Worm (Caenorhabditis elegans) whole organism, midembryonic: ENCODE data around the gene scl-10.

ENCODE experiments used
- T22C8.4 ChIP-seq: fragments of 200-800 bp; sonication (Bioruptor generic); IDR thresholded peaks from 2 replicates; pipeline ENCODE4 v1.3.6; 2022; ENCODE audit warnings: missing genetic modification characterization, missing compliant biosample characterization
- cog-1 ChIP-seq: sonication (generic microtip); optimal IDR thresholded peaks from 2 replicates; lab custom pipeline; 2016; ENCODE audit warnings: missing genetic modification characterization, missing compliant biosample characterization
- flt-1 ChIP-seq: fragments of 200-800 bp; sonication (Bioruptor generic); IDR thresholded peaks from 2 replicates; pipeline ENCODE4 v1.3.6; 2022; ENCODE audit warnings: missing genetic modification characterization, missing compliant biosample characterization
- klf-2 ChIP-seq: fragments of 200-800 bp; sonication (Bioruptor generic); conservative IDR thresholded peaks from 2 replicates; pipeline ENCODE4 v1.3.6; 2022; ENCODE audit warnings: missing genetic modification reagents, missing genetic modification characterization, missing compliant biosample characterization
- med-1 ChIP-seq: sonication (generic microtip); optimal IDR thresholded peaks from 2 replicates; lab custom pipeline; 2017; ENCODE audit warnings: missing genetic modification characterization, mild to moderate bottlenecking, missing compliant biosample characterization, antibody characterized with exemption, missing genetic modification reagents; ENCODE audit not compliant: insufficient read depth
- ztf-23 ChIP-seq: fragments of 200-800 bp; sonication (Bioruptor generic); IDR thresholded peaks from 2 replicates; pipeline ENCODE4 v1.3.6; 2022; ENCODE audit warnings: missing genetic modification reagents, missing genetic modification characterization, missing compliant biosample characterization
- ztf-29 ChIP-seq: fragments of 200-800 bp; sonication (Bioruptor generic); IDR thresholded peaks from 2 replicates; pipeline ENCODE4 v1.3.6; 2022; ENCODE audit warnings: missing genetic modification reagents, missing genetic modification characterization, missing compliant biosample characterization

DNA sequence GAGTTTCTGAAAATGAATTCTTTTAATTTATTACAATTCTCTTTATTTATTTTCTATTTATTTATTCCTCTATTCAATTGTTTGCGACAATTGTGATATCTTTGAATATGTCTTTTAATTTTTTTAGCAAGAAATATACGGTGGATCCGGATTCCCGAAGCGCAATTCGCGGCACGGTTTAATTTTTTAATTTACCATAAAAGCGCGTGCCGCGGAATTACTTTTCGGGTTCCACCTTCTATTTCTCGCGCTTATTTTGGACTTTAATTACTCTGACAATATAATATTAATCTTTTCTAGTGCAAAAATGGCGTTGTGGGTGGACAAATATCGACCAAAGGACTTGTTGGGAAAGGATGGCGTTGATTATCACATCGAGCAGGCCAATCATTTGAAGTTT, 47.2 kb downstream of the scl-10 start, which contains the start of gene rfc-3:
- TF ChIP-seq T22C8.4 (GFP tag; lab: Robert Waterston, UW) (no peak), ztf-29 (GFP tag; lab: Robert Waterston, UW) (no peak), cog-1 (tag; lab: Kevin White, UChicago) (no peak), klf-2 (GFP tag; lab: Robert Waterston, UW) (no peak), flt-1 (GFP tag; lab: Robert Waterston, UW) (no peak), med-1 (no peak), ztf-23 (GFP tag; lab: Robert Waterston, UW) (no peak)
